Worm (Caenorhabditis elegans): ENCODE measurements around the gene cgt-2.

The cgt-2 gene

ce11 chrX:17702602-17703001 lies 7.6 kb downstream of the cgt-2 start:
- TF ChIP-seq W03F9.2 (tag; optimal IDR thresholded peaks at IDR 0.05): no peak
- TF ChIP-seq him-1 (tag; optimal IDR thresholded peaks at IDR 0.05): no peak
- TF ChIP-seq dao-5 (tag; optimal IDR thresholded peaks at IDR 0.05): no peak

- TF ChIP-seq W03F9.2 (tag; optimal IDR thresholded peaks at IDR 0.05): no peak
- no peak for TF ChIP-seq him-1 (tag; optimal IDR thresholded peaks at IDR 0.05)
- no peak for TF ChIP-seq dao-5 (tag; optimal IDR thresholded peaks at IDR 0.05)
These were observed 16.6 kb downstream of the cgt-2 start, which contains the start of gene H11L12.1 for ce11 chrX:17711598-17711997. TSS of gene H11L12.1 (minus strand) at chrX:17711698.

DNA sequence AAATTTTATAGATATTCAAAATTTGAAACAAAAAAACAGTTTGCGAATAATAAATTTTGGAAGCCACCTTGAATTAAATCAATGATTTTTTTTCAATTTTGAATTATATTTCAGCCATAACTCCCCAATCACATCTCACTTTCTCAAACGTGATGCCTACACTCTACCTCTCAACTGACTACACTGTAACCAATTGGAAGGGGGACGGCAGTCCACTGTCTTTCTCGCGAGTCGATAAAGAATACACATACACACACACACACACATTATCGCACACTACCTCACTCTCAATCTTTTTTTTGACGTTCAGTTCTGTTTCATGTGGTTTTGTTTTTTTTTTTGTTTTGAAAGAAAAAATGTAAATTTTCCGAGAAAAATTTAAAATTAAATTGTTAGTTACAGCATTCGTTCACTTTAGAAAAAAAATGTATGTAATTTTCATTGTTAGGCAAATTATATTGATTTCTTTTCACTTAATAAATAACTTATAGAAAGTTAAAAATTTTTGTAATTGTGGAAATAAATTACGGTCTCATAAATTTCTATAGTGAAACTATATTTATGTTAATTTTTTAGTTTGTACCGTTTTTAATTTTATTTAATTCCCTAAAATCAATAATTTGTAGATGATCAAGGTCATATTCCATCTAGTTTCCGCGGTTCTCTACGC lies 19.4 kb downstream of the cgt-2 start, which contains the start of gene cTel55X.1:
Gene cTel55X.1 (plus strand): TSS at position 620 of the 670 bp plus-strand sequence.
- TF ChIP-seq W03F9.2 (tag; optimal IDR thresholded peaks at IDR 0.05) (no peak), him-1 (tag; optimal IDR thresholded peaks at IDR 0.05) (no peak), dao-5 (tag; optimal IDR thresholded peaks at IDR 0.05) (no peak)
